Fruit fly (Drosophila melanogaster): ENCODE results near the gene Mdh1.

The Mdh1 gene

DNA sequence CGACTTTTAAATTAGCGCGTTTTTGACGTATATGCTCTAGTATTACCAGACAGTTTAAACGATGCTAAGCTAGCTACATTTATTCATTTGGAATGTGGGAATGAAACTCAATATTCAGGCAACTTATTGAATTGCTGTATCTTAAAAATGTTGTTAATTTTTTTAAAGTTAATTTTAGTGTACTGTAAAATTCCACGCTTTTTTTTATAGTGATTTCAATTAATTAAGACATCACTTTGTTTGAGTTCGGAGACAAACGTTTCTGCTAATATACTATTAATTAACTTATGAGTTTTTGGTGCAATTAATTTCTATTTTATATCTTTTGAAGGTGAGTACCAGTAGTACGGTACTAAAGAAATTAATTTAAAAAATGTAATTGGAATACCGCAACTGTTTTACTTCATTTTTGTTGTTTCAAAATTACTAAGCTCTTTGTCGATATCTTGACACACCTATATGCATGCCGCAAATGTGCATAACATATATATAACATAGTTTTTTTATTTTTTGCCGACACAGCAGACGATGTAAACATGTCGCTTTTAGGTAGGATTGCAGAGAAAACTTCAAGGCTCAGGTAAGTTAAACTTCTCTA, 9.8 kb downstream of the Mdh1 start, which contains the start of the genes Cdk1 and mRpS7:
Cdk1 (minus strand) TSS at position 55 of the 598 bp plus-strand sequence.
mRpS7 (plus strand) TSS at position 455 of the 598 bp plus-strand sequence.
- TF ChIP-seq CG1620 (GFP tag; optimal IDR thresholded peaks at IDR 0.05) (peak; percentile 40), CG7101 (tag; optimal IDR thresholded peaks at IDR 0.05) (peak; percentile 64), toe (GFP tag; optimal IDR thresholded peaks at IDR 0.05) (no peak), Hr96 (GFP tag; optimal IDR thresholded peaks at IDR 0.05) (no peak), Clk (GFP tag; optimal IDR thresholded peaks at IDR 0.05) (peak; percentile 36), Mnt (GFP tag; optimal IDR thresholded peaks at IDR 0.05) (peak; percentile 34), bab1 (GFP tag; optimal IDR thresholded peaks at IDR 0.05) (peak; percentile 9), CG11617 (GFP tag; optimal IDR thresholded peaks at IDR 0.05) (peak; percentile 74), CG5204 (GFP tag; optimal IDR thresholded peaks at IDR 0.05) (no peak), cic (GFP tag; optimal IDR thresholded peaks at IDR 0.05) (no peak), CG33017 (tag; optimal IDR thresholded peaks at IDR 0.05) (peak; percentile 52), CG14711 (tag; optimal IDR thresholded peaks at IDR 0.05) (peak; percentile 59), CG7045 (GFP tag; optimal IDR thresholded peaks at IDR 0.05) (peak; percentile 74), kay (GFP tag; ENCODE audit: borderline replicate concordance) (peak; percentile 82), pad (GFP tag; optimal IDR thresholded peaks at IDR 0.05) (peak; percentile 37), cnc (optimal IDR thresholded peaks at IDR 0.05) (no peak), Crg-1 (GFP tag; optimal IDR thresholded peaks at IDR 0.05) (peak; percentile 21), CG12768 (GFP tag; optimal IDR thresholded peaks at IDR 0.05) (peak; percentile 62), ovo (GFP tag; optimal IDR thresholded peaks at IDR 0.05) (no peak), tj (GFP tag; optimal IDR thresholded peaks at IDR 0.05) (peak; percentile 40)

DNA sequence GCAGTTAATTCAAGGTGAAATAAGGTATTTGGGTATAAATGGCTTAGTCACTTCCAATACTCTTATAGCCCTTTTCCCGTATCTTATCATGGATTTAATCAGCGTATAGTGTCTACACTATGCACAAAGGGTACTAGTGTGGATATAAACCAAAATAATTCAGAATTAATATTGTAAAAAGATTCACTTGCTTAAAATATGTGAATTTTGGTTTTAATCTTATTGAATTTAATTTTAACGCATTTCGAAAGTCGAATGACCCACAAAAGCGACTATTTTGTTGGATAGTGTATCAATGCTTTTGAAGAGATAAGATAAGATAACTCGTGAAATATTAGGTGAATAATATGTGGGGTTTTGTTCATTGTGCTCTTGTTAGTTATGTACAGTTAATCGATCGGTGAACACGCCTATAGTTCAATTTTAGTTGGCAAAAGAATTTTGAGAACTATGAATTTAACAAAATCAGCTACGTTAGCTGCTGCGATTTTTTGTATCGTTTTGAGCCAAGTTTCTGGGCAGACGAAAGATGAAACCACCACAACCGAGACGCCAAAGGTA, 14.2 kb downstream of the Mdh1 start, which contains the start of gene CG5096:
CG5096 (plus strand) TSS at position 374 of the 561 bp plus-strand sequence.
- TF ChIP-seq CG1620 (GFP tag; optimal IDR thresholded peaks at IDR 0.05) (no peak), CG11617 (GFP tag; optimal IDR thresholded peaks at IDR 0.05) (peak; percentile 92), cic (GFP tag; optimal IDR thresholded peaks at IDR 0.05) (peak; percentile 86), CG7045 (GFP tag; optimal IDR thresholded peaks at IDR 0.05) (peak; percentile 82), CG14711 (tag; optimal IDR thresholded peaks at IDR 0.05) (peak; percentile 90), Hr96 (GFP tag; optimal IDR thresholded peaks at IDR 0.05) (no peak), CG33017 (tag; optimal IDR thresholded peaks at IDR 0.05) (peak; percentile 96), Mnt (GFP tag; optimal IDR thresholded peaks at IDR 0.05) (peak; percentile 56), CG7101 (tag; optimal IDR thresholded peaks at IDR 0.05) (peak; percentile 96), toe (GFP tag; optimal IDR thresholded peaks at IDR 0.05) (no peak), pad (GFP tag; optimal IDR thresholded peaks at IDR 0.05) (peak; percentile 71), CG5204 (GFP tag; optimal IDR thresholded peaks at IDR 0.05) (no peak), CG12768 (GFP tag; optimal IDR thresholded peaks at IDR 0.05) (peak; percentile 92), bab1 (GFP tag; optimal IDR thresholded peaks at IDR 0.05) (no peak), cnc (optimal IDR thresholded peaks at IDR 0.05) (peak in 1 of 2 experiments; percentile 27), Clk (GFP tag; optimal IDR thresholded peaks at IDR 0.05) (peak; percentile 63), tj (GFP tag; optimal IDR thresholded peaks at IDR 0.05) (peak; percentile 46), kay (GFP tag; ENCODE audit: borderline replicate concordance) (peak; percentile 97), Crg-1 (GFP tag; optimal IDR thresholded peaks at IDR 0.05) (peak; percentile 55), ovo (GFP tag; optimal IDR thresholded peaks at IDR 0.05) (no peak)

DNA sequence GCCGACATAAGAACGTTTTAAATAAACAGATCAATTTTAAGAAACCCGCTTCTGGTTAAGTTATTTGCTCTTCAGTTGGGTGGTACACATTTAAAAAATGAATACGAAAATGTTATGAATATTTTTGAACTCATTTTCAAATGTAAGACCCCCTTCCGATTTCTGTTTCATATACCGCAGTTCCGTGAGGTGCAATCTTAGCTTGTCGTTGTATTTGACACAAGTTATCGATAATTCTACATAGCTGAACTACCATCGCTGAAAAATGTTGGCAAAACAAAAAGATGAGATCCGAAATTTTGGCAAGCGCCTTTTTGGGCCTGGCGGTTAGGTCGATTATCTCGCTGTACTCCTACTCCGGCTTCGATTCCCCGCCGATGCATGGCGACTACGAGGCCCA, 16.3 kb downstream of the Mdh1 start, which contains the start of gene gny:
gny (plus strand) TSS at position 239 of the 400 bp plus-strand sequence.
- no peak for TF ChIP-seq Hr96 (GFP tag; optimal IDR thresholded peaks at IDR 0.05)
- TF ChIP-seq bab1 (GFP tag; optimal IDR thresholded peaks at IDR 0.05), result peak; percentile 15

DNA sequence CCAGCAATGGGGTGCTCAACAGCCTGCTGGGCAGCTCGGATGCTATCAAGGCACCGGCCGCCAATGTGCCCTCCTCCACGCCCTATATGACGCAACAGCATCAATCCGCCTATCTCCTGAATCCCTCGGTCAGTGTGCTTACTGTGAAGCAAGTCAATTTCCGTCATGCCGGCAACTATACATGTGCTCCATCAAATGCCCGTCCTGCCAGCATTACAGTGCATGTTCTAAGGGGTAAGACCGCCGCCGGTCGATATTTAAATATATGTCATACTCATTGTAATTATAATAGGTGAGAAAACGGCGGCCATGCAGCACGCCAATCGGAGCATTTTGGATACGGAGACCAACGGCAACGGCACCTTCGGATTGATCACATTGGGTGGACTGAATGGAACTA, 17.5 kb downstream of the Mdh1 start:
- TF ChIP-seq cnc (optimal IDR thresholded peaks at IDR 0.05) (no peak), ovo (GFP tag; optimal IDR thresholded peaks at IDR 0.05) (no peak), bab1 (GFP tag; optimal IDR thresholded peaks at IDR 0.05) (no peak), pad (GFP tag; optimal IDR thresholded peaks at IDR 0.05) (no peak), CG33017 (tag; optimal IDR thresholded peaks at IDR 0.05) (no peak)

DNA sequence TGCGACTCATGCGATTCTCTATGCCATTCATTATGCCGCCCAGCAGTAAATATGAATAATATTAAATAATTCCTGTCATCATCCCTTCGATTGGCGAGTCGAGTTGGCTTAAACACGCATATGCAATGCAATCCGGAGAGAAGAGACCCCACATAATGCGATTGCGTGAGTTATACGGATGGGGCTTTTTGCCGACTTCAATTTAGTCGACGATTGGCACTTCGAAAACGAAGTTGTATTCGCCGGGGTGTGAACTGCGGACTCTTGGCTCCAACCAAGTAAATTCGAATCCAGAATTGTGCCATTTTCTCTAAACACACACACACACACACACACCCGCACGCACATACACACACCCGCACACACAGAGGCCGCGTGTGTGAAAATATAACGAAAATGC, 19.9 kb downstream of the Mdh1 start:
- TF ChIP-seq cnc (optimal IDR thresholded peaks at IDR 0.05) (no peak), CG7045 (GFP tag; optimal IDR thresholded peaks at IDR 0.05) (no peak)

DNA sequence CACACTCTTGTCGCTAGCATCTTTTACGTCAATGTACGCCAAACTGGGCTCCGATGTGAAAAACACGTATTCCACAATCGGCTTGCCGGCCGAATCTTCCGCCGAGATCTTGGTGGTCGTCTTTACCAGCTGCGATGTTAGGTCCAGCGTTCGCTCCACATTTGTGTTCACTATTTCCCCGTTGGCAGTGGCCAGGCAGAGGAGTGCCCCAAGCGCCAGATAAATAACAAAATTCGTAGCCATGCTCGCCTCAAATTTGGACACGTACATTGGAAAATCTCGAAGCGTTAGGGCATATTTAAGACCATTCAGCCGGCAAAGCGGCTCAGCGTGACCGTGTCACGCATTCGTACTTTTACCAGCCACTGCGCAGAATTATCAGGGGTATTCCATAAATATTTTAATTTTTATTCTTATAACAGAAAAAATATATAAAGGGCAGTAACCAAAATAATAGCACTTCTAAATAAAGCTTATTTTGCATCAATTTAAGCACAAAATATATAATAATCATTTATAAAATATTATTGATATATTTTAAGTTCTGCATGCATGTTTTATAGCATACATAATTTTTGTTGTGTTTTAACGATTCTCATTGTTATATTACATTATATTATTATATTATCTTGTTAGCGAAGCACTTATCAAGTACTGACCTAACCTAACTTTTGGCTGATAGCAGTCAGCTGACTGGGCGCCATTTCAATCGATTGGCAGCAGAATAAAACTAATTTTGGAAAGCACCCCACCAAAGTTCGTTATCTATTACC, 20.5 kb downstream of the Mdh1 start, which contains the start of the genes CG33303 and dpr19:
CG33303 (minus strand) TSS at position 294 of the 773 bp plus-strand sequence.
dpr19 (plus strand) TSS at position 705 of the 773 bp plus-strand sequence.
- TF ChIP-seq cic (GFP tag; optimal IDR thresholded peaks at IDR 0.05) (peak; percentile 38), CG14711 (tag; optimal IDR thresholded peaks at IDR 0.05) (peak; percentile 70), CG12768 (GFP tag; optimal IDR thresholded peaks at IDR 0.05) (peak; percentile 29), cnc (optimal IDR thresholded peaks at IDR 0.05) (no peak), CG11617 (GFP tag; optimal IDR thresholded peaks at IDR 0.05) (peak; percentile 73), kay (GFP tag; ENCODE audit: borderline replicate concordance) (no peak), CG33017 (tag; optimal IDR thresholded peaks at IDR 0.05) (peak; percentile 79), Clk (GFP tag; optimal IDR thresholded peaks at IDR 0.05) (no peak), Hr96 (GFP tag; optimal IDR thresholded peaks at IDR 0.05) (no peak), tj (GFP tag; optimal IDR thresholded peaks at IDR 0.05) (peak; percentile 40), CG7101 (tag; optimal IDR thresholded peaks at IDR 0.05) (peak; percentile 74), toe (GFP tag; optimal IDR thresholded peaks at IDR 0.05) (no peak), CG5204 (GFP tag; optimal IDR thresholded peaks at IDR 0.05) (no peak), Mnt (GFP tag; optimal IDR thresholded peaks at IDR 0.05) (peak; percentile 13), ovo (GFP tag; optimal IDR thresholded peaks at IDR 0.05) (peak; percentile 8), pad (GFP tag; optimal IDR thresholded peaks at IDR 0.05) (no peak), bab1 (GFP tag; optimal IDR thresholded peaks at IDR 0.05) (peak; percentile 38), CG1620 (GFP tag; optimal IDR thresholded peaks at IDR 0.05) (no peak), Crg-1 (GFP tag; optimal IDR thresholded peaks at IDR 0.05) (no peak), CG7045 (GFP tag; optimal IDR thresholded peaks at IDR 0.05) (peak; percentile 63)
